Fruit fly (Drosophila melanogaster) whole organism, wandering third instar larva: ENCODE data around the gene Nadsyn.
A peak's percentile ranks its signal among the peaks of the same experiment; 100 is the strongest.

Experiments used
- Abd-B ChIP-seq: fragments of >200 bp; optimal IDR thresholded peaks from 2 replicates; lab custom pipeline; 2017; ENCODE audit warnings: missing biosample characterization, missing genetic modification characterization
- CG32264 ChIP-seq: fragments of 200-800 bp; sonication (Bioruptor generic); optimal IDR thresholded peaks from 2 replicates; lab custom pipeline; 2016; ENCODE audit warnings: missing biosample characterization, missing genetic modification characterization
- CG9705 ChIP-seq: fragments of 200-800 bp; sonication (Bioruptor generic); optimal IDR thresholded peaks from 2 replicates; lab custom pipeline; 2018; ENCODE audit warnings: missing biosample characterization, mild to moderate bottlenecking, missing genetic modification characterization
- CrebA ChIP-seq: fragments of 200-800 bp; sonication (Bioruptor generic); optimal IDR thresholded peaks from 2 replicates; lab custom pipeline; 2016; ENCODE audit warnings: missing biosample characterization, mild to moderate bottlenecking, missing genetic modification characterization, borderline replicate concordance
- Dfd ChIP-seq: fragments of >200 bp; optimal IDR thresholded peaks from 2 replicates; lab custom pipeline; 2017; ENCODE audit warnings: missing biosample characterization, missing genetic modification characterization
- Dif ChIP-seq: fragments of 200-275, 200-300 bp; sonication (Bioruptor generic); optimal IDR thresholded peaks from 2 replicates; lab custom pipeline; 2018; ENCODE audit warnings: missing biosample characterization, missing genetic modification characterization; ENCODE audit not compliant: partially characterized antibody
- GATAd ChIP-seq: sonication (Bioruptor generic); optimal IDR thresholded peaks from 2 replicates; lab custom pipeline; 2016; ENCODE audit warnings: missing biosample characterization, missing genetic modification characterization
- HLH106 ChIP-seq: fragments of 200-800 bp; optimal IDR thresholded peaks from 3 replicates; lab custom pipeline; 2019; ENCODE audit warnings: missing biosample characterization, mild to moderate bottlenecking, missing genetic modification characterization, moderate library complexity
- Hnf4 ChIP-seq: fragments of 200-800 bp; sonication (Bioruptor generic); optimal IDR thresholded peaks from 2 replicates; lab custom pipeline; 2016; ENCODE audit warnings: missing biosample characterization, mild to moderate bottlenecking, missing genetic modification characterization
- Hr78 ChIP-seq: fragments of >200 bp; optimal IDR thresholded peaks from 2 replicates; lab custom pipeline; 2017; ENCODE audit warnings: missing biosample characterization, missing genetic modification characterization
- Hr83 ChIP-seq: fragments of 200-300 bp; sonication (Bioruptor generic); optimal IDR thresholded peaks from 2 replicates; lab custom pipeline; 2016; ENCODE audit warnings: missing biosample characterization, mild to moderate bottlenecking, missing genetic modification characterization, moderate library complexity; ENCODE audit not compliant: poor library complexity, severe bottlenecking
- Jra ChIP-seq: sonication (Bioruptor generic); optimal IDR thresholded peaks from 2 replicates; lab custom pipeline; 2016; ENCODE audit warnings: missing biosample characterization, missing genetic modification characterization
- Mio ChIP-seq: sonication (Bioruptor generic); optimal IDR thresholded peaks from 2 replicates; lab custom pipeline; 2016; ENCODE audit warnings: missing biosample characterization, missing genetic modification characterization
- Myc ChIP-seq: fragments of >200 bp; optimal IDR thresholded peaks from 2 replicates; lab custom pipeline; 2017
- N ChIP-seq: fragments of >200 bp; optimal IDR thresholded peaks from 2 replicates; lab custom pipeline; 2018; ENCODE audit warnings: missing biosample characterization, missing external identifiers, missing genetic modification characterization
- OdsH ChIP-seq: fragments of 200-800 bp; sonication (Bioruptor generic); optimal IDR thresholded peaks from 2 replicates; lab custom pipeline; 2016; ENCODE audit warnings: missing biosample characterization, mild to moderate bottlenecking, missing genetic modification characterization
- Rel ChIP-seq, 2 experiments: fragments of 200-800 bp; sonication (Bioruptor generic) in 1 of 2; optimal IDR thresholded peaks; 2 replicates in 1 of 2; 3 replicates in 1 of 2; lab custom pipeline; 2016 to 2019; ENCODE audit warnings: mild to moderate bottlenecking in 2 of 2, missing biosample characterization in 2 of 2, missing genetic modification characterization in 2 of 2, moderate library complexity in 1 of 2
- Sp1 ChIP-seq: fragments of 200-800 bp; sonication (Bioruptor generic); optimal IDR thresholded peaks from 3 replicates; lab custom pipeline; 2019; ENCODE audit warnings: missing biosample characterization, mild to moderate bottlenecking, missing genetic modification characterization, moderate library complexity
- Vsx2 ChIP-seq: fragments of 200-300, 225-300 bp; sonication (Bioruptor generic); optimal IDR thresholded peaks from 2 replicates; lab custom pipeline; 2018; ENCODE audit warnings: missing biosample characterization, missing genetic modification characterization; ENCODE audit not compliant: partially characterized antibody
- br ChIP-seq: fragments of 200-800 bp; sonication (Bioruptor generic); optimal IDR thresholded peaks from 2 replicates; lab custom pipeline; 2016; ENCODE audit warnings: missing biosample characterization, missing genetic modification characterization
- brk ChIP-seq: fragments of 200-800 bp; sonication (Bioruptor generic); optimal IDR thresholded peaks from 2 replicates; lab custom pipeline; 2016; ENCODE audit warnings: missing biosample characterization, mild to moderate bottlenecking, missing genetic modification characterization
- dl ChIP-seq, 2 experiments: fragments of 175-275, 200-275 bp in 1 of 2; fragments of 200-275 bp in 1 of 2; sonication (Bioruptor generic); optimal IDR thresholded peaks; lab custom pipeline; 2018; ENCODE audit warnings: mild to moderate bottlenecking in 2 of 2, missing biosample characterization in 2 of 2, missing genetic modification characterization in 2 of 2, moderate library complexity in 2 of 2; ENCODE audit not compliant: partially characterized antibody in 2 of 2, insufficient read depth in 1 of 2
- dmrt93B ChIP-seq: fragments of 200-800 bp; sonication (Bioruptor generic); optimal IDR thresholded peaks from 2 replicates; lab custom pipeline; 2018; ENCODE audit warnings: missing biosample characterization, mild to moderate bottlenecking, missing genetic modification characterization
- dsf ChIP-seq: sonication (Bioruptor generic); optimal IDR thresholded peaks from 2 replicates; lab custom pipeline; 2016; ENCODE audit warnings: missing biosample characterization, missing genetic modification characterization, borderline replicate concordance
- ey ChIP-seq: fragments of 200-800 bp; sonication (Bioruptor generic); optimal IDR thresholded peaks from 2 replicates; lab custom pipeline; 2016; ENCODE audit warnings: missing biosample characterization, missing genetic modification characterization
- foxo ChIP-seq, 2 experiments: fragments of 200-800 bp; sonication (Bioruptor generic); optimal IDR thresholded peaks; 2 replicates in 1 of 2; 3 replicates in 1 of 2; lab custom pipeline; 2016 to 2017; ENCODE audit warnings: missing biosample characterization in 2 of 2, missing genetic modification characterization in 2 of 2
- fru ChIP-seq: fragments of 200-800 bp; sonication (Bioruptor generic); optimal IDR thresholded peaks from 3 replicates; lab custom pipeline; 2016; ENCODE audit warnings: missing biosample characterization, mild to moderate bottlenecking, missing genetic modification characterization
- h ChIP-seq: fragments of 200-800 bp; sonication (Bioruptor generic); optimal IDR thresholded peaks from 3 replicates; lab custom pipeline; 2016; ENCODE audit warnings: missing biosample characterization, mild to moderate bottlenecking, missing genetic modification characterization
- jim ChIP-seq: fragments of 175-275, 200-325 bp; sonication (Bioruptor generic); optimal IDR thresholded peaks from 2 replicates; lab custom pipeline; 2016; ENCODE audit warnings: missing biosample characterization, mild to moderate bottlenecking, missing genetic modification characterization
- lola ChIP-seq: fragments of >200 bp; optimal IDR thresholded peaks from 2 replicates; lab custom pipeline; 2017; ENCODE audit warnings: missing biosample characterization, missing genetic modification characterization
- pan ChIP-seq: fragments of >200 bp; optimal IDR thresholded peaks from 2 replicates; lab custom pipeline; 2017
- psq ChIP-seq: fragments of 200-800 bp; sonication (Bioruptor generic); optimal IDR thresholded peaks from 3 replicates; lab custom pipeline; 2017; ENCODE audit warnings: missing biosample characterization, mild to moderate bottlenecking, missing genetic modification characterization, moderate library complexity
- rgr ChIP-seq: fragments of 200-800 bp; sonication (Bioruptor generic); optimal IDR thresholded peaks from 3 replicates; lab custom pipeline; 2016; ENCODE audit warnings: missing biosample characterization, mild to moderate bottlenecking, missing genetic modification characterization
- sage ChIP-seq: fragments of 200-800 bp; sonication (Bioruptor generic); optimal IDR thresholded peaks from 2 replicates; lab custom pipeline; 2016; ENCODE audit warnings: missing biosample characterization, mild to moderate bottlenecking, missing genetic modification characterization
- sv ChIP-seq: fragments of 200-800 bp; sonication (Bioruptor generic); optimal IDR thresholded peaks from 3 replicates; lab custom pipeline; 2016; ENCODE audit warnings: missing biosample characterization, missing genetic modification characterization
- tai ChIP-seq: sonication (Bioruptor generic); optimal IDR thresholded peaks from 2 replicates; lab custom pipeline; 2016; ENCODE audit warnings: missing biosample characterization, missing genetic modification characterization
- usp ChIP-seq: fragments of >200 bp; optimal IDR thresholded peaks from 2 replicates; lab custom pipeline; 2017; ENCODE audit warnings: missing biosample characterization, missing genetic modification characterization
- woc ChIP-seq: sonication (Bioruptor generic); optimal IDR thresholded peaks from 2 replicates; lab custom pipeline; 2016; ENCODE audit warnings: missing biosample characterization, mild to moderate bottlenecking, missing genetic modification characterization

Gene Nadsyn

dm6 chrX:13639998-13640691 lies 77.9 kb downstream of the Nadsyn start:
- TF ChIP-seq lola (GFP tag; lab: Kevin White, UChicago) (no peak), Jra (GFP tag; lab: Kevin White, UChicago) (peak; percentile 21), sage (GFP tag; lab: Kevin White, UChicago) (peak; percentile 82), Myc (lab: Kevin White, UChicago) (no peak), Hnf4 (GFP tag; lab: Kevin White, UChicago) (peak; percentile 87), dmrt93B (peak; percentile 42), brk (GFP tag; lab: Kevin White, UChicago) (peak; percentile 68), CG9705 (peak; percentile 21), Sp1 (peak; percentile 73), h (GFP tag; lab: Kevin White, UChicago) (peak; percentile 94), usp (GFP tag; lab: Kevin White, UChicago) (no peak), sv (GFP tag; lab: Kevin White, UChicago) (peak; percentile 96), fru (GFP tag; lab: Kevin White, UChicago) (peak; percentile 96), rgr (peak; percentile 89), OdsH (GFP tag; lab: Kevin White, UChicago) (peak; percentile 86), dl (GFP tag; optimal IDR thresholded peaks at IDR 0.05; lab: Kevin White, UChicago; ENCODE audit: insufficient read depth in 1 of 2, partially characterized antibody in 2 of 2) (no peak), psq (peak; percentile 77), jim (GFP tag; lab: Kevin White, UChicago) (no peak), ey (GFP tag; lab: Kevin White, UChicago) (peak; percentile 91), HLH106 (tag; lab: Kevin White, UChicago) (peak; percentile 71), Dfd (GFP tag; lab: Kevin White, UChicago) (no peak), Rel (GFP tag; optimal IDR thresholded peaks at IDR 0.05; lab: Kevin White, UChicago) (peak; percentile 77), Rel (tag; optimal IDR thresholded peaks at IDR 0.05; lab: Kevin White, UChicago) (no peak), CrebA (GFP tag; lab: Kevin White, UChicago) (peak; percentile 69), Dif (no peak), woc (GFP tag; lab: Kevin White, UChicago) (peak; percentile 74), dsf (GFP tag; lab: Kevin White, UChicago) (peak; percentile 8), Vsx2 (GFP tag; lab: Kevin White, UChicago) (no peak), foxo (GFP tag; optimal IDR thresholded peaks at IDR 0.05; lab: Kevin White, UChicago) (peak; percentile 66 to 89), Hr78 (GFP tag; lab: Kevin White, UChicago) (no peak), Mio (GFP tag; lab: Kevin White, UChicago) (peak; percentile 45), pan (lab: Kevin White, UChicago) (no peak), GATAd (GFP tag; lab: Kevin White, UChicago) (no peak), tai (peak; percentile 62), CG32264 (peak; percentile 69), N (GFP tag; lab: Kevin White, UChicago) (no peak), Abd-B (no peak), br (GFP tag; lab: Kevin White, UChicago) (peak; percentile 92), Hr83 (GFP tag; lab: Kevin White, UChicago) (peak; percentile 5)
- TF ChIP-seq, all 38 proteins: peak for 25

dm6 chrX:13637588-13637987 lies 80.5 kb downstream of the Nadsyn start:
- TF ChIP-seq Rel (GFP tag; optimal IDR thresholded peaks at IDR 0.05; lab: Kevin White, UChicago) (no peak), Rel (tag; optimal IDR thresholded peaks at IDR 0.05; lab: Kevin White, UChicago) (peak; percentile 30), br (GFP tag; lab: Kevin White, UChicago) (no peak), Jra (GFP tag; lab: Kevin White, UChicago) (no peak), CrebA (GFP tag; lab: Kevin White, UChicago) (no peak), fru (GFP tag; lab: Kevin White, UChicago) (no peak), Sp1 (no peak), CG32264 (no peak)
